Worm (Caenorhabditis elegans) whole organism, L4 larva: Measurements from ENCODE around the gene ndub-11.
A peak's percentile ranks its signal among the peaks of the same experiment; 100 is the strongest.

Experiments used
- F37D6.2 ChIP-seq: sonication (generic microtip); optimal IDR thresholded peaks from 2 replicates; lab custom pipeline; 2016; ENCODE audit warnings: mild to moderate bottlenecking, missing genetic modification characterization, missing compliant biosample characterization
- T20F7.1 ChIP-seq: fragments of 200-800 bp; sonication (Bioruptor generic); optimal IDR thresholded peaks from 2 replicates; lab custom pipeline; 2018; ENCODE audit warnings: mild to moderate bottlenecking, missing genetic modification characterization, missing compliant biosample characterization
- Y105C5A.15 ChIP-seq: fragments of 200-800 bp; sonication (Bioruptor generic); IDR thresholded peaks from 2 replicates; pipeline ENCODE4 v1.3.6; 2022; ENCODE audit warnings: missing genetic modification characterization, missing compliant biosample characterization
- Y48G9A.11 ChIP-seq: fragments of 200-800 bp; sonication (Bioruptor generic); IDR thresholded peaks from 2 replicates; pipeline ENCODE4 v1.3.6; 2022; ENCODE audit warnings: missing genetic modification reagents, missing genetic modification characterization, missing compliant biosample characterization
- Y5F2A.4 ChIP-seq: fragments of 200-800 bp; sonication (Bioruptor generic); optimal IDR thresholded peaks from 2 replicates; lab custom pipeline; 2018; ENCODE audit warnings: mild to moderate bottlenecking, missing genetic modification characterization, missing compliant biosample characterization
- ZK337.2 ChIP-seq: fragments of 200-800 bp; sonication (Bioruptor generic); IDR thresholded peaks from 2 replicates; pipeline ENCODE4 v1.3.6; 2022; ENCODE audit warnings: missing genetic modification reagents, missing genetic modification characterization, missing compliant biosample characterization
- aha-1 ChIP-seq: fragments of 150-350 bp; peaks from one replicate; lab custom pipeline; 2014; ENCODE audit warnings: missing biosample characterization, missing genetic modification characterization
- ceh-28 ChIP-seq: fragments of 150-350 bp; optimal IDR thresholded peaks from 2 replicates; lab custom pipeline; 2014; ENCODE audit warnings: missing biosample characterization, missing genetic modification reagents, missing genetic modification characterization
- ces-1 ChIP-seq: fragments of 150-350 bp; sonication (generic microtip); optimal IDR thresholded peaks from 4 replicates; lab custom pipeline; 2014; ENCODE audit warnings: missing biosample characterization, missing genetic modification reagents, missing genetic modification characterization
- daf-12 ChIP-seq: fragments of 150-350 bp; optimal IDR thresholded peaks from 2 replicates; lab custom pipeline; 2014; ENCODE audit warnings: missing biosample characterization, missing genetic modification reagents, missing genetic modification characterization
- dmd-6 ChIP-seq: fragments of 200-800 bp; sonication (Bioruptor generic); IDR thresholded peaks from 2 replicates; pipeline ENCODE4 v1.3.6; 2022; ENCODE audit warnings: missing genetic modification reagents, missing genetic modification characterization, missing compliant biosample characterization
- dve-1 ChIP-seq: sonication (generic microtip); optimal IDR thresholded peaks from 2 replicates; lab custom pipeline; 2017; ENCODE audit warnings: antibody characterized with exemption, mild to moderate bottlenecking, missing genetic modification characterization, missing compliant biosample characterization; ENCODE audit not compliant: insufficient read depth
- hif-1 ChIP-seq, 2 experiments: sonication (generic microtip); optimal IDR thresholded peaks; 2 replicates each; lab custom pipeline; 2016 to 2017; ENCODE audit warnings: missing compliant biosample characterization in 2 of 2, missing genetic modification characterization in 2 of 2, missing genetic modification reagents in 2 of 2, missing genotype in 2 of 2, mild to moderate bottlenecking in 1 of 2
- hlh-30 ChIP-seq: sonication (generic microtip); optimal IDR thresholded peaks from 2 replicates; lab custom pipeline; 2017; ENCODE audit warnings: antibody characterized with exemption, mild to moderate bottlenecking, missing genetic modification characterization, missing compliant biosample characterization; ENCODE audit not compliant: insufficient read depth
- hmg-1.1 ChIP-seq: fragments of 200-800 bp; sonication (Bioruptor generic); IDR thresholded peaks from 2 replicates; pipeline ENCODE4 v1.3.6; 2022; ENCODE audit warnings: missing genetic modification reagents, missing genetic modification characterization, missing compliant biosample characterization
- lin-1 ChIP-seq: fragments of 200-800 bp; sonication (Bioruptor generic); IDR thresholded peaks from 2 replicates; pipeline ENCODE4 v1.3.6; 2022; ENCODE audit warnings: missing genetic modification reagents, missing genetic modification characterization, missing compliant biosample characterization
- lin-13 ChIP-seq: fragments of 150-350 bp; optimal IDR thresholded peaks from 2 replicates; lab custom pipeline; 2014; ENCODE audit warnings: missing biosample characterization, missing genetic modification reagents, missing genetic modification characterization
- madf-5 ChIP-seq, 2 experiments: fragments of 200-800 bp; sonication (Bioruptor generic); IDR thresholded peaks; 2 replicates each; pipeline ENCODE4 v1.3.6; 2022; ENCODE audit warnings: missing compliant biosample characterization in 2 of 2, missing genetic modification characterization in 2 of 2
- madf-9 ChIP-seq: fragments of 200-800 bp; sonication (Bioruptor generic); conservative IDR thresholded peaks from 2 replicates; pipeline ENCODE4 v1.3.6; 2022; ENCODE audit warnings: missing genetic modification reagents, missing genetic modification characterization, missing compliant biosample characterization
- mdl-1 ChIP-seq, 2 experiments: fragments of 150-350 bp in 1 of 2; sonication (generic microtip) in 1 of 2; optimal IDR thresholded peaks; 2 replicates each; lab custom pipeline; 2014 to 2017; ENCODE audit warnings: missing biosample characterization in 2 of 2, missing genetic modification characterization in 2 of 2
- mxl-2 ChIP-seq: fragments of 200-800 bp; sonication (Bioruptor generic); conservative IDR thresholded peaks from 2 replicates; pipeline ENCODE4 v1.3.6; 2022; ENCODE audit warnings: missing genetic modification reagents, missing genetic modification characterization, missing compliant biosample characterization
- mxl-3 ChIP-seq: fragments of 200-800 bp; sonication (Bioruptor generic); optimal IDR thresholded peaks from 2 replicates; lab custom pipeline; 2018; ENCODE audit warnings: mild to moderate bottlenecking, missing genetic modification characterization, missing compliant biosample characterization
- nhr-102 ChIP-seq: sonication (generic microtip); optimal IDR thresholded peaks from 2 replicates; lab custom pipeline; 2016; ENCODE audit warnings: mild to moderate bottlenecking, missing genetic modification characterization, moderate library complexity, missing compliant biosample characterization
- nhr-28 ChIP-seq: fragments of 150-350 bp; optimal IDR thresholded peaks from 2 replicates; lab custom pipeline; 2014; ENCODE audit warnings: missing biosample characterization, missing genetic modification characterization
- nhr-48 ChIP-seq: sonication (generic microtip); optimal IDR thresholded peaks from 2 replicates; lab custom pipeline; 2016; ENCODE audit warnings: mild to moderate bottlenecking, missing genetic modification characterization, missing compliant biosample characterization
- nhr-76 ChIP-seq: fragments of 150-350 bp; optimal IDR thresholded peaks from 2 replicates; lab custom pipeline; 2014; ENCODE audit warnings: missing biosample characterization, missing genetic modification characterization
- rbr-2 ChIP-seq: sonication (generic microtip); optimal IDR thresholded peaks from 2 replicates; lab custom pipeline; 2016; ENCODE audit warnings: missing genotype, missing genetic modification characterization, missing compliant biosample characterization
- sdz-12 ChIP-seq: fragments of 200-800 bp; sonication (Bioruptor generic); optimal IDR thresholded peaks from 2 replicates; lab custom pipeline; 2018; ENCODE audit warnings: mild to moderate bottlenecking, missing genetic modification characterization, missing compliant biosample characterization
- spr-3 ChIP-seq: fragments of 200-800 bp; sonication (Bioruptor generic); optimal IDR thresholded peaks from 2 replicates; lab custom pipeline; 2018; ENCODE audit warnings: mild to moderate bottlenecking, missing genetic modification characterization, missing compliant biosample characterization
- tag-97 ChIP-seq: fragments of 200-800 bp; sonication (Bioruptor generic); IDR thresholded peaks from 2 replicates; pipeline ENCODE4 v1.3.6; 2022; ENCODE audit warnings: missing genetic modification characterization, missing compliant biosample characterization
- unc-39 ChIP-seq: sonication (generic microtip); optimal IDR thresholded peaks from 2 replicates; lab custom pipeline; 2017; ENCODE audit warnings: missing biosample characterization, missing genetic modification characterization
- unc-62 ChIP-seq, 3 experiments: fragments of 150-350 bp in 1 of 3; sonication (generic microtip); optimal IDR thresholded peaks in 2 of 3; peaks in 1 of 3; 1 replicate in 1 of 3; 2 replicates in 2 of 3; lab custom pipeline; 2014 to 2017; ENCODE audit warnings: missing biosample characterization in 3 of 3, missing genetic modification characterization in 3 of 3, missing genetic modification reagents in 3 of 3, missing genotype in 1 of 3
- zfp-2 ChIP-seq: sonication (generic microtip); optimal IDR thresholded peaks from 2 replicates; lab custom pipeline; 2016; ENCODE audit warnings: mild to moderate bottlenecking, missing genetic modification characterization, missing compliant biosample characterization

ndub-11 gene

ce11 chrIV:8112187-8112586 lies 17.8 kb downstream of the ndub-11 start, which contains the start of gene Y42H9AR.4 (continued):
- TF ChIP-seq F37D6.2 (tag; lab: Kevin White, UChicago): no peak

- TF ChIP-seq hmg-1.1: no peak
- no peak for TF ChIP-seq hif-1 (tag; optimal IDR thresholded peaks at IDR 0.05; lab: Kevin White, UChicago)
- TF ChIP-seq, all 104 proteins: peak for 0
Measured at ce11 chrIV:8107502-8107901, 22.5 kb downstream of the ndub-11 start, which contains the start of gene rabs-5. TSS of gene rabs-5 (minus strand) at chrIV:8107602.

ce11 chrIV:8105083-8105482 lies 24.9 kb downstream of the ndub-11 start:
- TF ChIP-seq hmg-1.1: no peak
- peak in 1 of 2 experiments; percentile 94 for TF ChIP-seq unc-62 (GFP tag; optimal IDR thresholded peaks at IDR 0.05 in 1 of 2; lab: Kevin White, UChicago)
- TF ChIP-seq unc-62 (tag; optimal IDR thresholded peaks at IDR 0.05; lab: Kevin White, UChicago): no peak

ce11 chrIV:8103196-8103595 lies 26.8 kb downstream of the ndub-11 start:
- TF ChIP-seq mdl-1 (tag; optimal IDR thresholded peaks at IDR 0.05; lab: Kevin White, UChicago) (no peak), lin-13 (GFP tag; lab: Kevin White, UChicago) (no peak), unc-62 (GFP tag; optimal IDR thresholded peaks at IDR 0.05 in 1 of 2; lab: Kevin White, UChicago) (peak in 1 of 2 experiments; percentile 81), unc-62 (tag; optimal IDR thresholded peaks at IDR 0.05; lab: Kevin White, UChicago) (no peak), mxl-3 (GFP tag; lab: Kevin White, UChicago) (peak; percentile 73), unc-39 (tag; lab: Kevin White, UChicago) (no peak), nhr-48 (tag; lab: Kevin White, UChicago) (peak; percentile 9), ces-1 (GFP tag; lab: Kevin White, UChicago) (no peak), dmd-6 (GFP tag; lab: Robert Waterston, UW) (peak; percentile 59; the same call in 1 of the 2 replicates)

- TF ChIP-seq daf-12: no peak
- no peak for TF ChIP-seq nhr-76 (tag; lab: Kevin White, UChicago)
- no peak for TF ChIP-seq Y5F2A.4 (GFP tag; lab: Kevin White, UChicago)
- no peak for TF ChIP-seq madf-5 (GFP tag; IDR thresholded peaks at IDR 0.05; lab: Robert Waterston, UW)
- TF ChIP-seq nhr-28 (tag; lab: Kevin White, UChicago): no peak
- peak in 1 of 2 experiments; percentile 9 for TF ChIP-seq mdl-1 (tag; optimal IDR thresholded peaks at IDR 0.05; lab: Kevin White, UChicago)
- TF ChIP-seq aha-1 (tag; lab: Kevin White, UChicago): peak; percentile 12
Measured at ce11 chrIV:8102231-8102630, 27.8 kb downstream of the ndub-11 start, which contains the start of gene Y42H9AR.5. TSS of gene Y42H9AR.5 (plus strand) at chrIV:8102531.

- TF ChIP-seq nhr-102 (tag; lab: Kevin White, UChicago): no peak
- no peak for TF ChIP-seq ZK337.2
- no peak for TF ChIP-seq dve-1 (tag; lab: Kevin White, UChicago)
- no peak for TF ChIP-seq daf-12
- no peak for TF ChIP-seq Y48G9A.11 (GFP tag; lab: Robert Waterston, UW)
- no peak for TF ChIP-seq zfp-2 (tag; lab: Kevin White, UChicago)
- no peak for TF ChIP-seq T20F7.1
- no peak for TF ChIP-seq rbr-2 (tag; lab: Kevin White, UChicago)
- no peak for TF ChIP-seq lin-1
- TF ChIP-seq Y105C5A.15 (GFP tag; lab: Robert Waterston, UW): no peak
- no peak for TF ChIP-seq ceh-28 (tag; lab: Kevin White, UChicago)
- no peak for TF ChIP-seq hmg-1.1
- no peak for TF ChIP-seq hlh-30 (tag; lab: Kevin White, UChicago)
- no peak for TF ChIP-seq mxl-2 (GFP tag; lab: Robert Waterston, UW)
- TF ChIP-seq sdz-12: no peak
- no peak for TF ChIP-seq madf-9 (GFP tag; lab: Robert Waterston, UW)
- TF ChIP-seq tag-97 (GFP tag; lab: Robert Waterston, UW): no peak
- no peak for TF ChIP-seq spr-3 (GFP tag; lab: Kevin White, UChicago)
- no peak for TF ChIP-seq ces-1 (GFP tag; lab: Kevin White, UChicago)
Measured at ce11 chrIV:8099601-8100000, 30.4 kb downstream of the ndub-11 start, which contains the start of gene Y42H9AR.2. TSS of gene Y42H9AR.2 (plus strand) at chrIV:8099901.
